Fruit fly (Drosophila melanogaster): Measurements from ENCODE around the gene Muc11A.
"Not testable (repeated sequence)": the region's sequence is repeated elsewhere in the genome, so short reads cannot be mapped to it uniquely, and the experiment has no call there.

The Muc11A gene

dm6 chrX:12043398-12043797, 16.2 kb upstream of the Muc11A start, which contains the start of gene Ten-a:
Gene Ten-a (plus strand): TSS chrX:12043698.
- no peak for TF ChIP-seq noc (tag; optimal IDR thresholded peaks at IDR 0.05)

- TF ChIP-seq noc (tag; optimal IDR thresholded peaks at IDR 0.05), result no peak
Measured at dm6 chrX:12050292-12050691, 9.3 kb upstream of the Muc11A start.

- no peak for TF ChIP-seq noc (tag; optimal IDR thresholded peaks at IDR 0.05)
Measured at dm6 chrX:12056535-12056934, 3.1 kb upstream of the Muc11A start, which contains the start of gene Uch-L5R. Gene Uch-L5R (minus strand): TSS chrX:12056635.

- TF ChIP-seq noc (tag; optimal IDR thresholded peaks at IDR 0.05), result no peak
Measured at dm6 chrX:12070137-12070536, 10.5 kb downstream of the Muc11A start, which contains the start of gene CG34323. Gene CG34323 (plus strand): TSS chrX:12070437.

- TF ChIP-seq noc (tag; optimal IDR thresholded peaks at IDR 0.05), result no peak
Measured at dm6 chrX:12072718-12073117, 13.1 kb downstream of the Muc11A start, which contains the start of gene moon. Gene moon (minus strand): TSS chrX:12072818.

- TF ChIP-seq noc (tag; optimal IDR thresholded peaks at IDR 0.05), result no peak
Measured at dm6 chrX:12073637-12074036, 14.0 kb downstream of the Muc11A start.

- no peak for TF ChIP-seq noc (tag; optimal IDR thresholded peaks at IDR 0.05)
Measured at dm6 chrX:12075569-12075968, 16.0 kb downstream of the Muc11A start.

dm6 chrX:12076243-12076642, 16.6 kb downstream of the Muc11A start:
- no peak for TF ChIP-seq noc (tag; optimal IDR thresholded peaks at IDR 0.05)

dm6 chrX:12082244-12082643, 22.6 kb downstream of the Muc11A start:
- no peak for TF ChIP-seq noc (tag; optimal IDR thresholded peaks at IDR 0.05)

- TF ChIP-seq noc (tag; optimal IDR thresholded peaks at IDR 0.05), result no peak
Measured at dm6 chrX:12084406-12084805, 24.8 kb downstream of the Muc11A start.

- no peak for TF ChIP-seq noc (tag; optimal IDR thresholded peaks at IDR 0.05)
Measured at dm6 chrX:12085694-12086093, 26.1 kb downstream of the Muc11A start.

- not testable (repeated sequence) for TF ChIP-seq noc (tag; optimal IDR thresholded peaks at IDR 0.05)
Measured at dm6 chrX:12086925-12087324, 27.3 kb downstream of the Muc11A start, which contains the start of gene CG15734. Gene CG15734 (minus strand): TSS chrX:12087025.

- no peak for TF ChIP-seq noc (tag; optimal IDR thresholded peaks at IDR 0.05)
Measured at dm6 chrX:12090195-12090784, 30.7 kb downstream of the Muc11A start.

- no peak for TF ChIP-seq noc (tag; optimal IDR thresholded peaks at IDR 0.05)
Measured at dm6 chrX:12103740-12104139, 44.1 kb downstream of the Muc11A start, which contains the start of gene CG11356. Gene CG11356 (minus strand): TSS chrX:12103840.

- TF ChIP-seq noc (tag; optimal IDR thresholded peaks at IDR 0.05), result no peak
Measured at dm6 chrX:12104219-12104618, 44.6 kb downstream of the Muc11A start.

dm6 chrX:12106900-12107299, 47.3 kb downstream of the Muc11A start, which contains the start of gene CG2750:
Gene CG2750 (plus strand): TSS chrX:12107200.
- TF ChIP-seq noc (tag; optimal IDR thresholded peaks at IDR 0.05), result no peak

Measured in whole organism, larva.